Worm (Caenorhabditis elegans): Measurements from ENCODE around the gene C17B7.14.

DNA sequence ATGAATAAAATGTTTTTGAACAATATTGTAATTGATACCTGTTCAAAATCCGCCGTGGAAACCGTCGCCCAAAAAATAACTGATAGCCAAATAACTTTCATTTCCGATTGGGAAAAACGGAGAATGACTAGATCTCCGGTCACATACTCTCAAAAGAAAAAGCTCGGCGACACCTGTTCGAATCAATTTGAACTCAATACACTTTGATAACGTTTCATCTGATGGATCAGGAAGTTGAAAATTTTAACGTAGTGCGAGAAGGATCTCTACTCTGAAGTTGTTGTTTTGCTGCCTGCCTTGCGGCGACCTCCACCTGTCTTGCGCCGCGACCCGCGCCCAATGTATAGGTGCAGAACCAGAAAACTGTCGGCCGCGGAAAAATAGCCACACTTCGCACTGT, 47.2 kb downstream of the C17B7.14 start, which contains the start of gene T28A11.20:
- TF ChIP-seq him-1 (tag; optimal IDR thresholded peaks at IDR 0.05) (no peak), W03F9.2 (tag; optimal IDR thresholded peaks at IDR 0.05) (no peak), dao-5 (tag; optimal IDR thresholded peaks at IDR 0.05) (no peak)

Measured in whole organism, L4/young adult.